Fruit fly (Drosophila melanogaster) whole organism, larva: ENCODE data around the gene fit.

Experiments
- noc ChIP-seq: fragments of 200-800 bp; sonication (Bioruptor generic); optimal IDR thresholded peaks from 3 replicates; lab custom pipeline; 2019; ENCODE audit warnings: missing biosample characterization, mild to moderate bottlenecking, missing genetic modification characterization, moderate library complexity

The fit gene

DNA sequence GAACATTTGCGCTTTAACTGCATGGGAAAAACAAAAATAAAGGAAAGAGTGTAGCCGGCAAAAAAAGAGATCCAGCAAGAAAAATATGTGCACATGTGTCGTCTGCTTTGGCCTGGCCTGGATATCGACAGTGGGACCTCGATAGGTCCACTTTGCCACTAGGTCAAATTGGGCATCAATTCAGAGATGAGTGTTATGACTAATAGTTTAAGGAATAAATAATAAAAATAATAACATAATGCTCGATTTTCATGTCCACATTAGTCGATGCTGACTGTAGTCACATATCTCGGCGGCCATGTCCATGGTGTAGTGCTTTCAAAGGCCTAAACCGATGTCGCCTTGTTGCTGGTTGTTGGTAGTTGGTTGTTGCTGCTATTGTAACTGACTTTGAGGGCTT is 13.3 kb upstream of the fit start:
- TF ChIP-seq noc (tag; lab: Kevin White, UChicago): no peak

DNA sequence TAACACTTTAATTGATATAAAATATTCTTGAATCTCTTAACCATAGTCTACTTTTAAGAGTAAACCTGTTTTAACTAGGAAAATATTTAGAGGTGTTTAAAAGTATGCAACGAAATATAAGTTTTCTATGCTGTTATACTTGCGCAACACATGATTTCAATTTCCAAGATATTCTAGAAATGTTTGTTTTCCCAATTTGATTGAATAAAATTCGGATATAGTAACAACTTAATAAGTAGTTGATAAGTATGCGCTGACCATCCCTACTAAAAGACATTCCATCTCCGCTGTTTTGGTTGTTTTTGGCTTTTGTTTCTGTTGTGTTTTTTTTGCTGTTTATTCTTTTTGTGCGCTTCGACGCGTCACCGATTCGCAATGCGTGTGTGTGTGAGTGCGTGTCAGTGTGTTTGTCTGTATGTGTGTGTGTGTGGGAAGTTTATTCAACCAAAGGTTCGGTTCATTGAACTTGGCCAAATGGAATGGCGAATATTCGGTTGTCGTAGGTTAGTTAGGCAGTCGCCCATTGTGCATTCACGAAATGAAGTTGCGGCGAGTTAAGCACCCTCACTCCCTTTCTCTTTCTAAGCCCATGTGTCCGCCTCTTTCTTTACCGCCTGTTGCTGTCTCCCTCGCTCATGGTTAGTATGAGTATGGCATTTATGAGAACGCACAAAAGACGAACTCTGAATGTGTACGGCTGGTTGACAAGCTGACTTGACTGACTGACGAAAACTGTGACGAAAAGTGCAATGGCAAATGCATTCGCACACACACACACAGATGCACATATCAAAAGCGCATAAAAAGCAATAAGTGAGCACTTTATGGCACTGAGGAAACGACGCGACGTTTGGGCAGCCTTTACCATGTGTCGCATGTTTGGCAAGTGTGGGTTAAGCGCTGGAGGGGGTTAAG is 12.0 kb upstream of the fit start:
- peak; percentile 25 for TF ChIP-seq noc (tag; lab: Kevin White, UChicago)

DNA sequence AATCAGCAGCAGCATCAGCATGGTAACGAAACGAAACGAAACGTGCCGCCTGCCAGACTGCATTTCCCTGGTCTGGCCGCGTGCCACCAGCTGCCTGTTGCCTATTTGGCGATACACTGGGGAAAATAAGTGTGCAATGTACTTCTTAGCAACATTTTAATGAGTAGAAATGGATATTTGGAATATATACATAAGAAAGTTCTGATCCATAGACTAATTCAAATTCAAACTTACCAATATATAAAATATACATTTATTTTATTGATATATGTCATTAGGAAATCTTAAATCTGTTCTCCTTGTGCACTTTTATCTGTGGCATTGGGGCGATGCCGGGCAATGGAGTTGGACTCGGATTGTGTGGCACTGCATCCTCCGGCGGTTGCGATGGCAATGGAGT is 9.7 kb upstream of the fit start:
- TF ChIP-seq noc (tag; lab: Kevin White, UChicago): no peak

DNA sequence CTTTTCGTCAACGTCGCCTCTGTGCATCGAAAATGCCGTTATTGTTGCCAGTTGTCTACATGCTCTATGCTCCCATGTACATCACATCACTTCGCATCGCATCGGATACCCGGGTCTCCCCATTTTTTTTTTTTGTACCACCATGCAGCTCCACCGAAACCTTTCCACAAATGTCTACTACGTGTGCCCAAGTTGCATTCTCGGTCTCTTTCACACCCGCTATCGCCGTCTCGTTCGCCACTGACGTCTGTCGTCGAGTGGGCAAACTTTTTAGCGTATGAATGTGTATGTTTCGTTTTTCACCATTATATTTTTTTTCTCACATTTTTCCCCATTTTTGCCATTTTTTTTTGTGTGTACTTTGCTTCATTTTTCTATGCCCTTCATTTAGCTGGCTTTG is 8.2 kb upstream of the fit start:
- TF ChIP-seq noc (tag; lab: Kevin White, UChicago): no peak

DNA sequence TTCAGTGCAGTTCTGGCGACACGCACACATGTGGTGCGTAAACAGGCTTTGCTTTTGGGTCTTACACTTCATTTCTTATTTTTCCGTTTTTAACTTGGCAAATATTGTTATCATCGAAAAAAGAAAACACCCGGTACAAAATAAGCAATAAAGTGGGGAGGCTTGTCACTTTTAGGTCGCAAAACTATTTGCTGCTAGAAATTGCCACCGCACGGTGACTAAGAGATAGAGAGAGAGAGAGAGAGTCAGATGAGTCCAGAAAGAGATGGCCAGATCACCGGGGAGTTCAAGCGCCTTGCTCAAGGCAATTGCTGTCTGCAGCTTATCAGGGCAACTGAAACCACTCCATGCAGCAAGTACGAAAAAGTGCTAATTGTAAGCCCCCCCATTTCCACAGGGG is 6.5 kb upstream of the fit start:
- TF ChIP-seq noc (tag; lab: Kevin White, UChicago): no peak

DNA sequence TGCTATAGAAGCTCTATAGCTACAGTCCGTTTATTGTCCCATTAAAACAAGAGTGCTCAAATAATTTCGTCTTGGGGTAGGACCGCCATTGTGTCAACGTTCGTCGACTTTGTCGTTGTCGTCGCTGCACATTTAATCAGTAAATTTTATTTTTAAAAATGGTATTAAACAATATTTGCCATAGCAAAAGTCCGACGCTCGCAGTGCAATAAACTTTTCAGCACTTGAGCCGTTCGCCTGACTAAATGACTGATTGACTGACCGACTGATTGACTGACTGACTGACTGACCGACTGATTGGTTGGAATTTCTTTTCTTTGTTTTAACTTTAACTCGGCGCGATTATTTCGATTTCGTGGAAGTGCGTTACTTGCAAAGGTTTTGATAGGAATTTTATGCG is 5.7 kb upstream of the fit start:
- TF ChIP-seq noc (tag; lab: Kevin White, UChicago): no peak

DNA sequence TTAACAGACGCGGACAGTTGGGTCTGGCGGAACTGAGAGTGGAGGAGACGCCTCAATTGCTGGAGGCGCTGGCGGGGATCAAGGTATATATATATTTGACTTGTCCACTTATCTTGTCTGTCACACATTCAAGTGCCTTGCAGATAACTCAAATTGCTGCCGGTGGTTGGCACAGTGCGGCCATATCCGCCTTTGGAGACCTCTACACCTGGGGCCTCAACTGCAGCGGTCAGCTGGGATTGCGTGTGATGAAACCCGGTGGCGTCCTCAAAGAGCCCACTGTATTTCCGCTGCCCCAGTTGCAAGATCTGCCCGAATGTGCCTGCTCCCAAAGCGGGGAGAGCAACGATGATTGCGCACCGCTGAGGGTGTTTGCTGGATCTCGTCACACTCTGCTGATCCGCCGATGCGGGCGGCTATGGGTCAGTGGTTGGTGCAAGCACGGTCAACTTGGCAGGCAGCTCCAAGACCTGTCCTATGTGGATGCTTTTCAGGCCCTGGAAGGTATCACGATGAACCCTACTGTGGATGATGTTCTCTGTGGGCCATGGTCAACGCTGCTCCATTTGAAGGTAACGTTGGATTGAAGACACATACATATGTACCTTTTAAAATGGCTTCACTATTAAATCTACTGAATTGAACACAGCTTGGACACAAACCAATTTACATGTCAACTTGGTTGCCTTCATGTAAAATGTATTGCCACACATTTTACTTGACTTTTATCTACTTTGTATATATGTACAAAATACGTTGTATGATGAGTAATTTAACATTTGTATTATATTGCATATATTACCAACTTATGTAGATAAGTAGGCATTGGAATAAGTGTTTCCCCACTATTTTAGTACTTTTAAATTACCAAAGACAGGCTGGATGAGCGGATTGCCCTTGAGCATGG is 4.7 kb upstream of the fit start, which contains the start of gene CG43844:
TSS of gene CG43844 (plus strand) at position 844 of the 907 bp plus-strand sequence.
- peak; percentile 31 for TF ChIP-seq noc (tag; lab: Kevin White, UChicago)

DNA sequence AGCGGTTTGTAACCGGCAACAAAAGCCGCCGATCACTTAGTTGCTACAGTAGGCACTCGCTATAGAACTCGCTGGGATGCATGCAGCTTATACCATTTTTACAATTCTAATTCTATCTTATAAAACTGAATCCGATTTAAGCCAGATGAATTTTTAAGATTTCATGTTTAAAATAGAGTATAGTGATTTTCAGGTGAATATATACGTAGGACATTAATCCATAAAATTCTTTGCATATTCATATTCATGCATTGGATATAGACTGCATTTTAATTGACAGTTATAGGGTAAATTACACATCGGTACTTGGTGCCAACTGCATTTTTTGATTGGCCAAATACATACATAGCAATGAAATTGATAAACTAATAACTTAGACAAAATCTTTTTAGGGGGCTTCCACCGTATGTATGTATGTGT is 3.3 kb upstream of the fit start:
- no peak for TF ChIP-seq noc (tag; lab: Kevin White, UChicago)

DNA sequence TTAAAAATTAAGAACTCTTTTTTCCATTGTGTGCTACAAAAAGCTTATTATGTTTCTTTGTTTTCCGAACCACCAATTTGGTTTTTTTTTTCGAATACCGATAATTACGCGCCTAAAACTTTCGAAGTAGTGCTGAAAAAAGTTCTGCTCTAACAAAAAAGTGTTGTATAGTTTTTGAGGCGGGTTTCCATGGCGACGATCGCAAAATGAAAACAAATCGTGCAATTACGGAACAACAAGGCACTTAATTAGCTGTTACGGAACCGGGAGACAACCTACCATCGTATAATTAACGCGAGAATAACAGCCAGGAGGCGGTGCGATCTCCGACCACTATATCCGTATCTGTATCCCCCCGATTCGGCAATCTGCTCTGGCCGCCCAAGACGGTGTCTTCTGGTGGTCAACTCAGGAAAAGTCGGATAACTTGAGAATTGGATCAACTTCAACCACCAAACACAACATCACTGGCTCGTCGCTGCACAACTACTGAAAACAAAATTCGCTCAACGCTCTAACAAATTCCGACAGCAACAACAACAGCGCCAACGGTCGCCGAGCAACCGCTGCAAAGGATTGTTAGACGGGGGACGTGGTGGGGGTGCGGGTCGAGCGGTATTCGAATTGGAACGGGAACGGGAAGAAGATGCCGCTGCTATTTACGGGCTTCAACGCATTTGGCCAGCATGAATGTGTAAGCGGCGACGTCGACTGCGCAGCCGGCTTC is 2.8 kb upstream of the fit start, which contains the start of the genes CG6678 and dnd:
TSS of gene CG6678 (plus strand) at position 169 of the 727 bp plus-strand sequence.
TSS of gene dnd (minus strand) at position 495 of the 727 bp plus-strand sequence.
- no peak for TF ChIP-seq noc (tag; lab: Kevin White, UChicago)

DNA sequence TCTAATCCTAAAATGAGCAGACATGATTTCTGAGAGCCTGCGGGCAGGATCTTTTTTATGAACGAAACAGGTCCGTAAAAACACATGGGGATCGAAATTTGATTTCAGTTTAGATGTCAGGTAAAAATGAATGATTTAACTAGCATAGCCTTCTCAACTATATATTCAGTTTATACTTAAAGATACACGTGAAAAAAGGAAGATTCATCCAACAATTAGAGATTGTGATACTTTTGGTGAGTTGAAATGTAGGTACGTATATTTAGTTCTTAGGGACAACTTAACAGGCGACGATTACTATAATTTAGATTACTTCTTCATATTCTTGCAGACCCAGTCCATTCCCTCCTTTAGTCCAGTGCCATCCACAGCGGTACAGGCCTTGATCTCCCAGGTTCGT is 1.2 kb upstream of the fit start, which contains the start of gene CG17819:
TSS of gene CG17819 (minus strand) at position 101 of the 400 bp plus-strand sequence.
- no peak for TF ChIP-seq noc (tag; lab: Kevin White, UChicago)

DNA sequence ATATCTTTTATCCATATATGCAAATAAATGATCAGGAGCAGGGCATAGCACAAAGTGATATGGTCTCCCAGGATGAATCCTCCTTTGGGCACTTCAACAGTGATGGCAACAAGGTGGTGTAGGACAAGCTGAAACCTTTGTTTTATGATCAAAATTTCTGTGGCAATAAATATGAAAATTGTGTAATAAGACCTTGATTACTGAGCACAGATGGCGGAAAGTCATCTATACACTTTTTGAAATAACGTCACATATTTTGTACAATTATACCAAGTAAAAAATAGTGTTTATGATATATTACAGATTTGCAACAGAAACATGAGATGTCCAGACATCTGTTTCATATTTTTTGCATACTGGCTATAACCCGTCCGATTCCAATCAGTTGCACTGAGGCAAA is 3.7 kb downstream of the fit start, which contains the start of gene CG31465:
TSS of gene CG31465 (plus strand) at position 301 of the 400 bp plus-strand sequence.
- no peak for TF ChIP-seq noc (tag; lab: Kevin White, UChicago)

DNA sequence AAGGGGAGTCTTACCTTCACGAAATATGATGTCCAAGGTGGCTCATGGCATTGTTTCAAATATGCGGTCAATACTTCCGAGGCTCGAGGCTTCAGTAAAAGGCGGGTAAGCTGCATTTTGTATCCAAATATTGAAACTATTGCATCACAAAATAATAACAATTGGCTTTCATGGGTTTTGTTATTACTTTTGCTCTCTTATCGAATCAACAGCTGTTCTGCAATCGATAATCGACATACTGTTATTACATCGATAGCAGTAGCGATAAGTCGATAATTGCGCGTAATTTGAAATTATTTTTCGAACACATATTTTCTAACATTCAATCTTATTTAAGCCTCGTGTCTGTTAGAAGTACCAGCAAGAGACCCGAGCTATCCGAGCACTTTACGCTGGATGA is 5.8 kb downstream of the fit start, which contains the start of gene CG34148:
TSS of gene CG34148 (minus strand) at position 214 of the 400 bp plus-strand sequence.
- TF ChIP-seq noc (tag; lab: Kevin White, UChicago): no peak

DNA sequence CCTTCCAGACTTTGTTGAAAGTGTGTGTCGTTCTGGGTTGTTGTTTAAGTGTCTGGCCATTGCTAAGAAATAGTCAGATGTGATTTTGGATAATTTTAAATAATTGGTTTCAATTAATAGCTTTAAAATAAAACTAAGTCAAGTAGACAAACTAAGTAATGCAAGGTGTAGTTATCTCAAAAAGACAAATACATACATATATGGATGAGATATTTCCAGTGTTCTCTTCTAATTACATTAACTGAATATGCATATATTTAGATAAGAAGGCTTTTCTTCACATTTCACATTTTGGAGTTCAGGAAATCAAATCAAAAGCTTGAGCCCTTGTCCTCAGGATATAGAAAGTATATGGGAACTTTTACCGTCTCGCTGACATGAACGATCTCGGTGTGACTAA is 6.6 kb downstream of the fit start, which contains the start of gene P5CDh2:
TSS of gene P5CDh2 (plus strand) at position 301 of the 400 bp plus-strand sequence.
- no peak for TF ChIP-seq noc (tag; lab: Kevin White, UChicago)

DNA sequence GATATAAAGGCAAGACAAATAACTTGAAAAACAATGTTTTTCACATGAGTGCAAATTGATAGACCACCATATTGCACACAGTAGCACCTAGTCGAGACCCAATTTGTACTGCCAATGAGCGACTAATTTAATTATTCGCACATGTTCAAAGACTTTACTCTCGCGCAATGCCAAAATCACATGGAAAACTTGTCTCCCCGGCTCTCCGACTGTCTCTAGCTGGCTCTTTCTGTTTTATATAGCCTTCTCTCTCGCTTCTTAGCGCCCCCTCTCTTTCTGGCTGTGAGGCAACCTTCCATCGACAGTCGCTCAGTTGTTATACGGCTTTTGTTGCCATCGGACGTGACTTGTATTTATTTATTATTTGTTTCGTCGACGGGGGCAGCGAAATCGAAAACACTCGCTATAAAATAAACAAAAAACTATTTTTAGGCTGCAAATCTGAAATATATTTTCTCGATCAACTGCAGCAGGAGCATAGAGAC is 9.2 kb downstream of the fit start, which contains the start of gene CG6656:
TSS of gene CG6656 (plus strand) at position 312 of the 485 bp plus-strand sequence.
- TF ChIP-seq noc (tag; lab: Kevin White, UChicago): peak; percentile 46
